Fruit fly (Drosophila melanogaster) whole organism, wandering third instar larva: ENCODE data around the gene CG32793.

Experiments used
- OdsH ChIP-seq: fragments of 200-800 bp; sonication (Bioruptor generic); optimal IDR thresholded peaks from 2 replicates; lab custom pipeline; 2016; ENCODE audit warnings: missing biosample characterization, mild to moderate bottlenecking, missing genetic modification characterization
- Sp1 ChIP-seq: fragments of 200-800 bp; sonication (Bioruptor generic); optimal IDR thresholded peaks from 3 replicates; lab custom pipeline; 2019; ENCODE audit warnings: missing biosample characterization, mild to moderate bottlenecking, missing genetic modification characterization, moderate library complexity
- br ChIP-seq: fragments of 200-800 bp; sonication (Bioruptor generic); optimal IDR thresholded peaks from 2 replicates; lab custom pipeline; 2016; ENCODE audit warnings: missing biosample characterization, missing genetic modification characterization
- ey ChIP-seq: fragments of 200-800 bp; sonication (Bioruptor generic); optimal IDR thresholded peaks from 2 replicates; lab custom pipeline; 2016; ENCODE audit warnings: missing biosample characterization, missing genetic modification characterization

DNA sequence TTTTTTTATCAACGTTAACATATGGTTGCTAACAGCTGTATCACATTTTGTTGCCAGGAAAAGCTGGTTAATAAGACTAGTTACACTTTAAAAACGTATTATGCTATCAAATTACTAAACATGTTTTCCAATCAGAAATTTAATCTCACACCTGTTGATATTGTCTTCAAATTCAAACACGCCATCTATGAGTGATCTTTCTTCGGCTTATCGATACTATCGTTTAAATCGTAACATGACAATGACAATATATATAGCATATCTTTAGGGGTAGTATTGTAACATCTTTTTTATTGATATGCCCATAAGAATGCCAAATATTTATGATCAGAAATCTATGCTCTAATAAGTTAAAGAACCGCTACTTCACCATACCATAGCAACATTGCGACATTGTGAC, 19.5 kb downstream of the CG32793 start:
- TF ChIP-seq br (no peak), OdsH (GFP tag; lab: Kevin White, UChicago) (no peak), ey (no peak), Sp1 (GFP tag; lab: Kevin White, UChicago) (no peak)
